Worm (Caenorhabditis elegans): ENCODE data around the gene cdr-3.

Gene cdr-3

DNA sequence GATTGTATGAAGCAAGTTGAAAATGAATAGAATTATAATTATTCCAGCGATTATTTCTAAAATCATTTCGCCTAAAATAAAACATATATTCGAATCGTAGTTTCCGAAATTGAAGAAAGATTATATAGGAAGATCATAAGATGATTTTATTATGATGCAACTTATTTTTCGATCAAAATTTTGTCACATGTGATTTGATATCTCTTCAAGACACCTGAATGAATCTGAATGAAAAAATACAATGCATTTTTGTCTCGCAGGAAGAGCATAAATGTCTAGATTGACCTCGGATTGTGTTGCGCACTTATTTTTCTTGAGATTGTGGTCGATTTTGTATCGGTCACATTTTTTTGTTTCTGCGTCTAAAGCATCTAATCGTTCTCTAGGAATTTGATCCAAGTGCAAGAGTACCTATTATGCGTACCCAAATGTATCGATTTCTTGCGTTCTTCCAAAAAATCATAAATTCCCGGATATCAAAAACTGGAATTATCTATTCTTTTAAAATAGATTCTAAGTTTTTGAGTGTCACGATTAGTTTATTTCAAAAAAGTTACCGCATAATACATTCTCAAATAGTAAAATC lies 6.7 kb downstream of the cdr-3 start, which contains the start of gene hrg-2 (continued):
- TF ChIP-seq zip-4 (GFP tag; optimal IDR thresholded peaks at IDR 0.05): no peak
- no peak for TF ChIP-seq efl-1 (optimal IDR thresholded peaks at IDR 0.05)
- no peak for TF ChIP-seq efl-1 (GFP tag; optimal IDR thresholded peaks at IDR 0.05 in 1 of 2)
- no peak for TF ChIP-seq dpl-1 (GFP tag; optimal IDR thresholded peaks at IDR 0.05)
- TF ChIP-seq fos-1 (tag; optimal IDR thresholded peaks at IDR 0.05): no peak
- TF ChIP-seq irx-1 (tag; optimal IDR thresholded peaks at IDR 0.05): no peak
- TF ChIP-seq nhr-76 (tag; optimal IDR thresholded peaks at IDR 0.05): no peak
- peak; percentile 69 for TF ChIP-seq nhr-85 (tag)
- TF ChIP-seq nhr-12 (tag; optimal IDR thresholded peaks at IDR 0.05): no peak
- TF ChIP-seq pag-3 (tag; optimal IDR thresholded peaks at IDR 0.05; ENCODE audit: borderline replicate concordance, insufficient read depth): no peak
- peak; percentile 61 for TF ChIP-seq nhr-20 (tag; optimal IDR thresholded peaks at IDR 0.05)
- TF ChIP-seq aly-2 (tag; optimal IDR thresholded peaks at IDR 0.05): no peak
- no peak for TF ChIP-seq fkh-4 (tag; optimal IDR thresholded peaks at IDR 0.05; ENCODE audit: borderline replicate concordance)
- no peak for TF ChIP-seq rnt-1 (tag; optimal IDR thresholded peaks at IDR 0.05)
- TF ChIP-seq nhr-71 (tag; optimal IDR thresholded peaks at IDR 0.05): peak; percentile 57

ce11 chrV:12408996-12409395 lies 8.2 kb downstream of the cdr-3 start:
- TF ChIP-seq rnt-1 (tag; optimal IDR thresholded peaks at IDR 0.05): no peak
- TF ChIP-seq efl-3 (GFP tag; optimal IDR thresholded peaks at IDR 0.05): no peak
- TF ChIP-seq zip-4 (GFP tag; optimal IDR thresholded peaks at IDR 0.05): no peak
- peak; percentile 37 for TF ChIP-seq snu-23 (GFP tag; optimal IDR thresholded peaks at IDR 0.05)
- TF ChIP-seq unc-86 (tag; optimal IDR thresholded peaks at IDR 0.05): no peak
- no peak for TF ChIP-seq ets-5 (GFP tag; IDR thresholded peaks at IDR 0.05)
- peak in 1 of 2 experiments; percentile 34 for TF ChIP-seq efl-1 (optimal IDR thresholded peaks at IDR 0.05)
- no peak for TF ChIP-seq efl-1 (GFP tag; optimal IDR thresholded peaks at IDR 0.05 in 1 of 2)
- TF ChIP-seq unc-130 (tag; optimal IDR thresholded peaks at IDR 0.05): no peak
- TF ChIP-seq ama-1 (optimal IDR thresholded peaks at IDR 0.05): no peak
- peak; percentile 62 for TF ChIP-seq xbp-1 (tag; optimal IDR thresholded peaks at IDR 0.05)
- peak; percentile 85 for TF ChIP-seq skn-1 (tag; optimal IDR thresholded peaks at IDR 0.05)
- TF ChIP-seq lsy-2 (tag; optimal IDR thresholded peaks at IDR 0.05): no peak
- TF ChIP-seq pax-3 (tag; optimal IDR thresholded peaks at IDR 0.05): no peak
- TF ChIP-seq elt-3 (tag; optimal IDR thresholded peaks at IDR 0.05): peak in 1 of 6 experiments; percentile 0
- TF ChIP-seq pag-3 (tag; optimal IDR thresholded peaks at IDR 0.05; ENCODE audit: borderline replicate concordance, insufficient read depth): no peak
- TF ChIP-seq blmp-1 (tag; optimal IDR thresholded peaks at IDR 0.05): peak; percentile 48
- TF ChIP-seq mef-2 (tag; optimal IDR thresholded peaks at IDR 0.05): no peak
- TF ChIP-seq nhr-237 (tag; optimal IDR thresholded peaks at IDR 0.05): no peak
- TF ChIP-seq ceh-82 (tag; optimal IDR thresholded peaks at IDR 0.05): peak in 1 of 3 experiments; percentile 12
- TF ChIP-seq irx-1 (tag; optimal IDR thresholded peaks at IDR 0.05): no peak
- TF ChIP-seq nhr-76 (tag; optimal IDR thresholded peaks at IDR 0.05): no peak
- TF ChIP-seq nhr-20 (tag; optimal IDR thresholded peaks at IDR 0.05): peak; percentile 45
- peak in 1 of 2 experiments; percentile 3 for TF ChIP-seq lin-35 (GFP tag; optimal IDR thresholded peaks at IDR 0.05)
- peak; percentile 72 for TF ChIP-seq lin-14 (GFP tag; optimal IDR thresholded peaks at IDR 0.05)
- TF ChIP-seq mdl-1 (tag; optimal IDR thresholded peaks at IDR 0.05): no peak
- peak; percentile 17 for TF ChIP-seq nhr-28 (tag; optimal IDR thresholded peaks at IDR 0.05)
- no peak for TF ChIP-seq nhr-12 (tag; optimal IDR thresholded peaks at IDR 0.05)
- TF ChIP-seq jun-1 (tag; optimal IDR thresholded peaks at IDR 0.05): no peak
- peak; percentile 17 for TF ChIP-seq nhr-71 (tag; optimal IDR thresholded peaks at IDR 0.05)
- no peak for TF ChIP-seq Y116A8C.19 (tag; optimal IDR thresholded peaks at IDR 0.05; ENCODE audit: borderline replicate concordance)
- TF ChIP-seq nhr-85 (tag): peak; percentile 66

DNA sequence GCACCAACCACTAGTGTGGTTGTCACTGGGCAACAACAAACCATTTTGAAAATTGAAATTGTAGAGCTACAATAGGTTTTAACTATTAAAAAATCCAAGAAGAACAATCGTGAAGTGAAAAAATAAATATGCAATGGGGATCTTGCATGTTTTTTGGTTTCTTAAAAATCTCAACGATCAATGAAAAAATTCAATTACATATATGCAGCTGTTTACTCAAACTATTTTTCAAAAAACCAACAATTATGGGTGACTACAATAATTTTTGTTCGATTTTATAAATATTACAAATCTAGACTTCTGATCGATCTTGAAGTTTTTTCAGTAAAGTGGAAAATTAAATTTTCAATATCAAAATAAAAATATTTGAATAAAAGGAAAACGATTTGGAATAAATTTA lies 8.7 kb downstream of the cdr-3 start, which contains the start of gene cdr-4:
TSS of gene cdr-4 (minus strand) at position 101 of the 400 bp plus-strand sequence.
- TF ChIP-seq ceh-88 (GFP tag; IDR thresholded peaks at IDR 0.05) (no peak), pax-3 (tag; optimal IDR thresholded peaks at IDR 0.05) (no peak), lin-35 (GFP tag; optimal IDR thresholded peaks at IDR 0.05) (no peak), hpl-2 (GFP tag; optimal IDR thresholded peaks at IDR 0.05) (no peak), lir-3 (tag; optimal IDR thresholded peaks at IDR 0.05; ENCODE audit: poor library complexity) (no peak), zip-4 (GFP tag; optimal IDR thresholded peaks at IDR 0.05) (no peak)
